Fruit fly (Drosophila melanogaster): ENCODE data around the gene Prp40.

Prp40 gene

dm6 chr2L:3039774-3040173, 16.7 kb downstream of the Prp40 start, which contains the start of the genes cnir and CG17221 (continued):
- TF ChIP-seq CTCF (GFP tag; optimal IDR thresholded peaks at IDR 0.05) (peak; percentile 42), lov (optimal IDR thresholded peaks at IDR 0.05) (no peak), lov (GFP tag; IDR thresholded peaks at IDR 0.05) (no peak), CG12299 (tag; optimal IDR thresholded peaks at IDR 0.05) (peak; percentile 61), PHDP (tag; optimal IDR thresholded peaks at IDR 0.05) (peak; percentile 68), Hr39 (optimal IDR thresholded peaks at IDR 0.05) (no peak), hth (optimal IDR thresholded peaks at IDR 0.05) (no peak), CG11696 (GFP tag; IDR thresholded peaks at IDR 0.05) (no peak), Ssrp (tag; optimal IDR thresholded peaks at IDR 0.05) (peak; percentile 37), Fer1 (GFP tag; optimal IDR thresholded peaks at IDR 0.05) (peak; percentile 79), CG10366 (GFP tag; IDR thresholded peaks at IDR 0.05) (peak; percentile 42), Trl (optimal IDR thresholded peaks at IDR 0.05) (no peak), Trl (GFP tag; optimal IDR thresholded peaks at IDR 0.05) (peak; percentile 87), corto (GFP tag; optimal IDR thresholded peaks at IDR 0.05) (no peak), Side (GFP tag; optimal IDR thresholded peaks at IDR 0.05) (peak; percentile 77), CG13123 (GFP tag; optimal IDR thresholded peaks at IDR 0.05) (peak; percentile 40), CG8388 (GFP tag; optimal IDR thresholded peaks at IDR 0.05) (peak; percentile 23), Dp (GFP tag; optimal IDR thresholded peaks at IDR 0.05) (peak; percentile 59), CG2202 (tag; optimal IDR thresholded peaks at IDR 0.05) (peak; percentile 23), danr (GFP tag; IDR thresholded peaks at IDR 0.05) (no peak), CG10321 (GFP tag; IDR thresholded peaks at IDR 0.05) (no peak), MBD-R2 (GFP tag; IDR thresholded peaks at IDR 0.05) (peak; percentile 65), CG13775 (GFP tag; optimal IDR thresholded peaks at IDR 0.05) (peak; percentile 58), nerfin-2 (GFP tag; IDR thresholded peaks at IDR 0.05; ENCODE audit: partially characterized antibody) (0 out of 2 replicates have a peak, but pooled peaks have one; percentile 27), CG12104 (GFP tag; optimal IDR thresholded peaks at IDR 0.05) (peak; percentile 39), CG3407 (GFP tag; optimal IDR thresholded peaks at IDR 0.05) (no peak), gfzf (GFP tag; optimal IDR thresholded peaks at IDR 0.05) (peak; percentile 75), MESR4 (GFP tag; optimal IDR thresholded peaks at IDR 0.05) (peak; percentile 16), CG2129 (GFP tag; IDR thresholded peaks at IDR 0.05; ENCODE audit: partially characterized antibody) (no peak), CG2712 (tag; optimal IDR thresholded peaks at IDR 0.05) (peak; percentile 72), CG8089 (GFP tag; optimal IDR thresholded peaks at IDR 0.05) (peak; percentile 41), C15 (GFP tag; IDR thresholded peaks at IDR 0.05) (no peak), Rfx (GFP tag; IDR thresholded peaks at IDR 0.05) (peak; percentile 68), unc-4 (GFP tag; IDR thresholded peaks at IDR 0.05; ENCODE audit: partially characterized antibody) (peak; percentile 67; the same call in 1 of the 2 replicates), CG7556 (GFP tag; optimal IDR thresholded peaks at IDR 0.05) (peak; percentile 54), Sry-δ (GFP tag; optimal IDR thresholded peaks at IDR 0.05) (peak; percentile 72), Dad (GFP tag; optimal IDR thresholded peaks at IDR 0.05) (peak; percentile 62), Xrp1 (GFP tag; IDR thresholded peaks at IDR 0.05) (peak; percentile 53), CG14667 (GFP tag; IDR thresholded peaks at IDR 0.05) (no peak), CG3281 (GFP tag; optimal IDR thresholded peaks at IDR 0.05) (peak; percentile 68), kni (GFP tag; optimal IDR thresholded peaks at IDR 0.05) (peak; percentile 60), Jarid2 (GFP tag; optimal IDR thresholded peaks at IDR 0.05) (no peak), CG31365 (tag; optimal IDR thresholded peaks at IDR 0.05) (peak; percentile 22), CG14860 (GFP tag; IDR thresholded peaks at IDR 0.05; ENCODE audit: partially characterized antibody) (no peak), croc (GFP tag; conservative IDR thresholded peaks at IDR 0.05) (no peak), wor (GFP tag; IDR thresholded peaks at IDR 0.05) (no peak), cad (GFP tag; optimal IDR thresholded peaks at IDR 0.05) (no peak), luna (GFP tag; optimal IDR thresholded peaks at IDR 0.05) (peak; percentile 51), sc (optimal IDR thresholded peaks at IDR 0.05) (no peak), sc (GFP tag; optimal IDR thresholded peaks at IDR 0.05) (no peak), ind (GFP tag; optimal IDR thresholded peaks at IDR 0.05) (peak; percentile 73), CG10274 (GFP tag; optimal IDR thresholded peaks at IDR 0.05) (no peak), Chrac-16 (GFP tag; optimal IDR thresholded peaks at IDR 0.05) (peak; percentile 63)
